Worm (Caenorhabditis elegans) whole organism, late embryonic: ENCODE measurements around the gene sdf-9.

Experiments used
- K09A11.1 ChIP-seq: sonication (generic microtip); optimal IDR thresholded peaks from 2 replicates; lab custom pipeline; 2017; ENCODE audit warnings: antibody characterized with exemption, mild to moderate bottlenecking, missing genetic modification characterization, missing compliant biosample characterization; ENCODE audit not compliant: insufficient read depth
- ama-1 ChIP-seq: fragments of 150-350 bp; optimal IDR thresholded peaks from 2 replicates; lab custom pipeline; 2014
- ceh-18 ChIP-seq: sonication (generic microtip); optimal IDR thresholded peaks from 2 replicates; lab custom pipeline; 2016; ENCODE audit warnings: missing genetic modification characterization, missing compliant biosample characterization
- ceh-31 ChIP-seq: sonication (generic microtip); optimal IDR thresholded peaks from 2 replicates; lab custom pipeline; 2016; ENCODE audit warnings: missing genetic modification characterization, missing compliant biosample characterization
- nhr-11 ChIP-seq: fragments of 150-350 bp; optimal IDR thresholded peaks from 2 replicates; lab custom pipeline; 2014; ENCODE audit warnings: missing biosample characterization, missing genetic modification characterization
- pag-3 ChIP-seq: sonication (generic microtip); optimal IDR thresholded peaks from 2 replicates; lab custom pipeline; 2016; ENCODE audit warnings: missing compliant biosample characterization, missing genetic modification characterization, borderline replicate concordance
- pat-9 ChIP-seq: fragments of 200-800 bp; sonication (Bioruptor generic); optimal IDR thresholded peaks from 2 replicates; lab custom pipeline; 2018; ENCODE audit warnings: mild to moderate bottlenecking, missing genetic modification characterization, moderate library complexity, missing compliant biosample characterization
- pqm-1 ChIP-seq: sonication (generic microtip); optimal IDR thresholded peaks from 2 replicates; lab custom pipeline; 2016; ENCODE audit warnings: missing genetic modification characterization, missing compliant biosample characterization
- sox-2 ChIP-seq: fragments of 200-800 bp; sonication (Bioruptor generic); IDR thresholded peaks from 2 replicates; pipeline ENCODE4 v1.3.6; 2022; ENCODE audit warnings: missing genetic modification reagents, missing genetic modification characterization, missing compliant biosample characterization
- zip-5 ChIP-seq: sonication (generic microtip); optimal IDR thresholded peaks from 2 replicates; lab custom pipeline; 2016; ENCODE audit warnings: missing genetic modification characterization, missing compliant biosample characterization

- TF ChIP-seq sox-2 (GFP tag; lab: Robert Waterston, UW) (no peak), nhr-11 (tag; lab: Kevin White, UChicago) (no peak), K09A11.1 (tag; lab: Kevin White, UChicago) (no peak), ceh-31 (no peak), pqm-1 (no peak), zip-5 (tag; lab: Kevin White, UChicago) (no peak), pag-3 (no peak), ama-1 (lab: Kevin White, UChicago) (no peak), ceh-18 (tag; lab: Kevin White, UChicago) (peak; percentile 9), pat-9 (tag; lab: Kevin White, UChicago) (no peak)
Observed at ce11 chrV:20752609-20753102, 45.4 kb upstream of the sdf-9 start, which contains the start of gene pha-4.
